Fruit fly (Drosophila melanogaster): Measurements from ENCODE around the gene CG46518.
"Not testable (repeated sequence)": the region's sequence is repeated elsewhere in the genome, so short reads cannot be mapped to it uniquely, and the experiment has no call there.

DNA sequence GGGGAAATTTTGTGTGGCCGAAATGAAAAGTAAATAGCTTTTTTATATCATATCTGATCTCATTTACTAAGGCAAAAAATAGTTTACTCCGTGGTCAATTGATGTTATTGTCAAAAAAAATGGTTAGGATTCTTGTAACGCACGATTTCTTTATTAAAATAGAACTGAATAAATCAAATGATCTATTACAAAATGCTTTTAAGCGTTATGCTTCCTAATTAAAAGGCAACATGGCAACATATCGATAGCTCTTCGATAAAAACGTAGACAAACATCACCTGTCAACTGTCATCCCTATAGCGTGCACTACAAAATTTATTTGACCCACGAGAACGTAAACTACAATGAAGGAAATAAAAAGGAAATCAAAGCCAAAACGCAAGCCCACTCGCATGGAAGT is 19.9 kb downstream of the CG46518 start, which contains the start of gene CG46522:
- not testable (repeated sequence) for TF ChIP-seq psq (optimal IDR thresholded peaks at IDR 0.05); usp (GFP tag; optimal IDR thresholded peaks at IDR 0.05); CG8478 (optimal IDR thresholded peaks at IDR 0.05); EcR (GFP tag; optimal IDR thresholded peaks at IDR 0.05); pan (optimal IDR thresholded peaks at IDR 0.05); Dll (optimal IDR thresholded peaks at IDR 0.05)
